Worm (Caenorhabditis elegans): ENCODE results near the gene cwc-15.

ce11 chrV:16041412-16041811 is 18.3 kb downstream of the cwc-15 start:
- TF ChIP-seq ztf-25 (GFP tag; IDR thresholded peaks at IDR 0.05) (no peak), lin-35 (GFP tag; optimal IDR thresholded peaks at IDR 0.05) (no peak), tbx-9 (tag; optimal IDR thresholded peaks at IDR 0.05; ENCODE audit: borderline replicate concordance) (no peak), rpc-1 (optimal IDR thresholded peaks at IDR 0.05) (no peak), rpc-1 (tag; optimal IDR thresholded peaks at IDR 0.05) (no peak)
